Worm (Caenorhabditis elegans) whole organism, L4 larva: ENCODE data around the gene txt-1.

Experiments used
- F10B5.3 ChIP-seq: sonication (generic microtip); optimal IDR thresholded peaks from 2 replicates; lab custom pipeline; 2016; ENCODE audit warnings: mild to moderate bottlenecking, missing genetic modification characterization, missing compliant biosample characterization
- F49E8.2 ChIP-seq: sonication (generic microtip); optimal IDR thresholded peaks from 2 replicates; lab custom pipeline; 2016; ENCODE audit warnings: missing compliant biosample characterization, mild to moderate bottlenecking, missing genetic modification characterization, borderline replicate concordance
- Y48G9A.11 ChIP-seq: fragments of 200-800 bp; sonication (Bioruptor generic); IDR thresholded peaks from 2 replicates; pipeline ENCODE4 v1.3.6; 2022; ENCODE audit warnings: missing genetic modification reagents, missing genetic modification characterization, missing compliant biosample characterization
- Y5F2A.4 ChIP-seq: fragments of 200-800 bp; sonication (Bioruptor generic); optimal IDR thresholded peaks from 2 replicates; lab custom pipeline; 2018; ENCODE audit warnings: mild to moderate bottlenecking, missing genetic modification characterization, missing compliant biosample characterization
- ZK337.2 ChIP-seq: fragments of 200-800 bp; sonication (Bioruptor generic); IDR thresholded peaks from 2 replicates; pipeline ENCODE4 v1.3.6; 2022; ENCODE audit warnings: missing genetic modification reagents, missing genetic modification characterization, missing compliant biosample characterization
- aly-2 ChIP-seq: sonication (generic microtip); optimal IDR thresholded peaks from 2 replicates; lab custom pipeline; 2018; ENCODE audit warnings: missing biosample characterization, missing genetic modification characterization
- arid-1 ChIP-seq: fragments of 200-800 bp; sonication (Bioruptor generic); conservative IDR thresholded peaks from 2 replicates; pipeline ENCODE4 v1.3.6; 2022; ENCODE audit warnings: missing genetic modification reagents, missing genetic modification characterization, missing compliant biosample characterization
- ceh-20 ChIP-seq: fragments of 200-800 bp; sonication (Bioruptor generic); IDR thresholded peaks from 2 replicates; pipeline ENCODE4 v1.3.6; 2022; ENCODE audit warnings: missing genetic modification reagents, missing genetic modification characterization, missing compliant biosample characterization
- ceh-28 ChIP-seq: fragments of 150-350 bp; optimal IDR thresholded peaks from 2 replicates; lab custom pipeline; 2014; ENCODE audit warnings: missing biosample characterization, missing genetic modification reagents, missing genetic modification characterization
- ceh-44 ChIP-seq: fragments of 200-800 bp; sonication (Bioruptor generic); IDR thresholded peaks from 2 replicates; pipeline ENCODE4 v1.3.6; 2022; ENCODE audit warnings: missing genetic modification reagents, missing genetic modification characterization, missing compliant biosample characterization
- ceh-62 ChIP-seq: sonication (generic microtip); optimal IDR thresholded peaks from 2 replicates; lab custom pipeline; 2017; ENCODE audit warnings: missing biosample characterization, missing genetic modification characterization
- cey-2 ChIP-seq: sonication (generic microtip); optimal IDR thresholded peaks from 3 replicates; lab custom pipeline; 2017; ENCODE audit warnings: missing genetic modification characterization, mild to moderate bottlenecking, missing compliant biosample characterization, antibody characterized with exemption, borderline replicate concordance; ENCODE audit not compliant: insufficient read depth
- ctbp-1 ChIP-seq: fragments of 200-800 bp; sonication (Bioruptor generic); IDR thresholded peaks from 2 replicates; pipeline ENCODE4 v1.3.6; 2022; ENCODE audit warnings: missing genetic modification reagents, missing genetic modification characterization, missing compliant biosample characterization
- daf-19 ChIP-seq: fragments of 200-800 bp; sonication (Bioruptor generic); conservative IDR thresholded peaks from 2 replicates; pipeline ENCODE4 v1.3.6; 2022; ENCODE audit warnings: missing genetic modification characterization, missing compliant biosample characterization
- dmd-6 ChIP-seq: fragments of 200-800 bp; sonication (Bioruptor generic); IDR thresholded peaks from 2 replicates; pipeline ENCODE4 v1.3.6; 2022; ENCODE audit warnings: missing genetic modification reagents, missing genetic modification characterization, missing compliant biosample characterization
- dve-1 ChIP-seq: sonication (generic microtip); optimal IDR thresholded peaks from 2 replicates; lab custom pipeline; 2017; ENCODE audit warnings: antibody characterized with exemption, mild to moderate bottlenecking, missing genetic modification characterization, missing compliant biosample characterization; ENCODE audit not compliant: insufficient read depth
- egl-43 ChIP-seq: fragments of 200-800 bp; sonication (Bioruptor generic); IDR thresholded peaks from 2 replicates; pipeline ENCODE4 v1.3.6; 2022; ENCODE audit warnings: missing genetic modification reagents, missing genetic modification characterization, missing compliant biosample characterization
- fos-1 ChIP-seq: fragments of 150-350 bp; optimal IDR thresholded peaks from 2 replicates; lab custom pipeline; 2014; ENCODE audit warnings: missing biosample characterization, missing genetic modification characterization
- gei-8 ChIP-seq: fragments of 200-800 bp; sonication (Bioruptor generic); optimal IDR thresholded peaks from 2 replicates; lab custom pipeline; 2018; ENCODE audit warnings: mild to moderate bottlenecking, missing genetic modification characterization, missing compliant biosample characterization
- hif-1 ChIP-seq, 2 experiments: sonication (generic microtip); optimal IDR thresholded peaks; 2 replicates each; lab custom pipeline; 2016 to 2017; ENCODE audit warnings: missing compliant biosample characterization in 2 of 2, missing genetic modification characterization in 2 of 2, missing genetic modification reagents in 2 of 2, missing genotype in 2 of 2, mild to moderate bottlenecking in 1 of 2
- hlh-11 ChIP-seq: fragments of 200-800 bp; sonication (Bioruptor generic); optimal IDR thresholded peaks from 2 replicates; lab custom pipeline; 2018; ENCODE audit warnings: mild to moderate bottlenecking, missing genetic modification characterization, missing compliant biosample characterization
- hlh-30 ChIP-seq: sonication (generic microtip); optimal IDR thresholded peaks from 2 replicates; lab custom pipeline; 2017; ENCODE audit warnings: antibody characterized with exemption, mild to moderate bottlenecking, missing genetic modification characterization, missing compliant biosample characterization; ENCODE audit not compliant: insufficient read depth
- jun-1 ChIP-seq: fragments of 150-350 bp; optimal IDR thresholded peaks from 2 replicates; lab custom pipeline; 2014; ENCODE audit warnings: missing biosample characterization, missing genetic modification reagents, missing genetic modification characterization
- lim-7 ChIP-seq: fragments of 200-800 bp; sonication (Bioruptor generic); IDR thresholded peaks from 2 replicates; pipeline ENCODE4 v1.3.6; 2022; ENCODE audit warnings: missing genetic modification characterization, missing compliant biosample characterization
- lin-1 ChIP-seq: fragments of 200-800 bp; sonication (Bioruptor generic); IDR thresholded peaks from 2 replicates; pipeline ENCODE4 v1.3.6; 2022; ENCODE audit warnings: missing genetic modification reagents, missing genetic modification characterization, missing compliant biosample characterization
- lin-38 ChIP-seq: fragments of 200-800 bp; sonication (Bioruptor generic); IDR thresholded peaks from 2 replicates; pipeline ENCODE4 v1.3.6; 2022; ENCODE audit warnings: missing genetic modification reagents, missing genetic modification characterization, missing compliant biosample characterization
- lin-39 ChIP-seq: fragments of 150-350 bp; optimal IDR thresholded peaks from 2 replicates; lab custom pipeline; 2014; ENCODE audit warnings: missing biosample characterization, missing genetic modification reagents, missing genetic modification characterization
- lir-3 ChIP-seq: sonication (generic microtip); optimal IDR thresholded peaks from 2 replicates; lab custom pipeline; 2016; ENCODE audit warnings: mild to moderate bottlenecking, missing genetic modification characterization, missing compliant biosample characterization
- lsy-2 ChIP-seq, 2 experiments: fragments of 150-350 bp in 1 of 2; sonication (generic microtip) in 1 of 2; optimal IDR thresholded peaks; 2 replicates each; lab custom pipeline; 2014 to 2017; ENCODE audit warnings: missing biosample characterization in 2 of 2, missing genetic modification characterization in 2 of 2
- mes-2 ChIP-seq: sonication (generic microtip); optimal IDR thresholded peaks from 2 replicates; lab custom pipeline; 2016; ENCODE audit warnings: missing genotype, mild to moderate bottlenecking, missing genetic modification characterization, missing compliant biosample characterization; ENCODE audit not compliant: poor library complexity, severe bottlenecking
- mxl-3 ChIP-seq: fragments of 200-800 bp; sonication (Bioruptor generic); optimal IDR thresholded peaks from 2 replicates; lab custom pipeline; 2018; ENCODE audit warnings: mild to moderate bottlenecking, missing genetic modification characterization, missing compliant biosample characterization
- nhr-102 ChIP-seq: sonication (generic microtip); optimal IDR thresholded peaks from 2 replicates; lab custom pipeline; 2016; ENCODE audit warnings: mild to moderate bottlenecking, missing genetic modification characterization, moderate library complexity, missing compliant biosample characterization
- nhr-11 ChIP-seq: fragments of 150-350 bp; optimal IDR thresholded peaks from 2 replicates; lab custom pipeline; 2014; ENCODE audit warnings: missing biosample characterization, missing genetic modification characterization
- nhr-111 ChIP-seq: fragments of 200-800 bp; sonication (Bioruptor generic); optimal IDR thresholded peaks from 2 replicates; lab custom pipeline; 2018; ENCODE audit warnings: mild to moderate bottlenecking, missing genetic modification characterization, missing compliant biosample characterization
- nhr-41 ChIP-seq: fragments of 200-800 bp; sonication (Bioruptor generic); IDR thresholded peaks from 2 replicates; pipeline ENCODE4 v1.3.6; 2022; ENCODE audit warnings: missing genetic modification reagents, missing genetic modification characterization, missing compliant biosample characterization
- nhr-48 ChIP-seq: sonication (generic microtip); optimal IDR thresholded peaks from 2 replicates; lab custom pipeline; 2016; ENCODE audit warnings: mild to moderate bottlenecking, missing genetic modification characterization, missing compliant biosample characterization
- pha-4 ChIP-seq, 2 experiments: fragments of 150-350 bp in 1 of 2; fragments of 200-800 bp in 1 of 2; sonication (Bioruptor generic) in 1 of 2; IDR thresholded peaks in 1 of 2; optimal IDR thresholded peaks in 1 of 2; 2 replicates each; pipeline versions ENCODE4 v1.3.6 to Lab custom; 2014 to 2022; ENCODE audit warnings: missing genetic modification characterization in 2 of 2, missing genetic modification reagents in 2 of 2, missing biosample characterization in 1 of 2, missing compliant biosample characterization in 1 of 2
- php-3 ChIP-seq: fragments of 200-800 bp; sonication (Bioruptor generic); IDR thresholded peaks from 2 replicates; pipeline ENCODE4 v1.3.6; 2022; ENCODE audit warnings: missing genetic modification reagents, missing genetic modification characterization, missing compliant biosample characterization
- pqm-1 ChIP-seq: sonication (generic microtip); optimal IDR thresholded peaks from 2 replicates; lab custom pipeline; 2017; ENCODE audit warnings: missing biosample characterization, missing genetic modification characterization
- skn-1 ChIP-seq: fragments of 150-350 bp; optimal IDR thresholded peaks from 2 replicates; lab custom pipeline; 2014; ENCODE audit warnings: missing biosample characterization, missing genetic modification characterization
- snpc-4 ChIP-seq: fragments of 150-350 bp; optimal IDR thresholded peaks from 2 replicates; lab custom pipeline; 2014; ENCODE audit warnings: missing biosample characterization, missing genetic modification characterization
- tra-1 ChIP-seq: fragments of 200-800 bp; sonication (Bioruptor generic); IDR thresholded peaks from 2 replicates; pipeline ENCODE4 v1.3.6; 2022; ENCODE audit warnings: missing genetic modification reagents, missing genetic modification characterization, missing compliant biosample characterization
- unc-39 ChIP-seq: sonication (generic microtip); optimal IDR thresholded peaks from 2 replicates; lab custom pipeline; 2017; ENCODE audit warnings: missing biosample characterization, missing genetic modification characterization
- unc-62 ChIP-seq, 3 experiments: fragments of 150-350 bp in 1 of 3; sonication (generic microtip); optimal IDR thresholded peaks in 2 of 3; peaks in 1 of 3; 1 replicate in 1 of 3; 2 replicates in 2 of 3; lab custom pipeline; 2014 to 2017; ENCODE audit warnings: missing biosample characterization in 3 of 3, missing genetic modification characterization in 3 of 3, missing genetic modification reagents in 3 of 3, missing genotype in 1 of 3
- vab-7 ChIP-seq: fragments of 200-800 bp; sonication (Bioruptor generic); IDR thresholded peaks from 2 replicates; pipeline ENCODE4 v1.3.6; 2022; ENCODE audit warnings: missing genetic modification reagents, missing genetic modification characterization, missing compliant biosample characterization
- zfp-2 ChIP-seq: sonication (generic microtip); optimal IDR thresholded peaks from 2 replicates; lab custom pipeline; 2016; ENCODE audit warnings: mild to moderate bottlenecking, missing genetic modification characterization, missing compliant biosample characterization
- zfp-3 ChIP-seq: fragments of 200-800 bp; sonication (Bioruptor generic); conservative IDR thresholded peaks from 2 replicates; pipeline ENCODE4 v1.3.6; 2022; ENCODE audit warnings: missing genetic modification reagents, missing genetic modification characterization, missing compliant biosample characterization
- zip-11 ChIP-seq: fragments of 200-800 bp; sonication (Bioruptor generic); IDR thresholded peaks from 2 replicates; pipeline ENCODE4 v1.3.6; 2022; ENCODE audit warnings: missing genetic modification characterization, missing compliant biosample characterization
- zip-2 ChIP-seq: fragments of 150-350 bp; optimal IDR thresholded peaks from 2 replicates; lab custom pipeline; 2014; ENCODE audit warnings: missing biosample characterization, missing genetic modification characterization

The txt-1 gene

DNA sequence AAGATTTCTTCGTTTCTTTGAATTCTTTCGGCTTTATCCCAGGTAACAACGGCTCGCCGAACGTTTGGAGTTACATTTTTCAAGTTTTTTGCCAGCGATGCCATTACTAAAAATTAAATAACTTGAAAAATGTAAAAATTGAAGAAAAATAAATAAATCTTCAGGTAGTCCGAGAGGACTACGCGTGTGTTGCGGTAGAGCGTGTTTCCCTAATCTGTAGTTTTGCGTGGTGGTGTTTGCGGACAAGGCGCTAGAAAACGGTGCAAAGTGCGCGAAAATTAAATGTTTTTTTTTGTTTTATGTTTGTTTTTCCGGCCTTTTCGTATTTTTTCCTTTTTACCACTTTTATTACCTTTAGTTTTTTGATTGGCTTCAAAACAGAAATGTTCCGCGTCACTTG lies 49.9 kb downstream of the txt-1 start, which contains the start of gene mrpl-28 (continued):
- TF ChIP-seq daf-19 (GFP tag; lab: Robert Waterston, UW) (no peak), pha-4 (GFP tag; IDR thresholded peaks at IDR 0.05; lab: Robert Waterston, UW) (peak; percentile 80; the same call in 1 of the 2 replicates), pha-4 (tag; optimal IDR thresholded peaks at IDR 0.05; lab: Kevin White, UChicago) (peak; percentile 97), pqm-1 (tag; lab: Kevin White, UChicago) (no peak), tra-1 (GFP tag; lab: Robert Waterston, UW) (0 out of 2 replicates have a peak, but pooled peaks have one; percentile 49), zip-2 (tag; lab: Kevin White, UChicago) (no peak), lin-38 (GFP tag; lab: Robert Waterston, UW) (peak; percentile 99), mes-2 (tag; lab: Kevin White, UChicago) (peak; percentile 94), zfp-2 (tag; lab: Kevin White, UChicago) (peak; percentile 39), lim-7 (GFP tag; lab: Robert Waterston, UW) (no peak), ceh-62 (tag; lab: Kevin White, UChicago) (no peak), ZK337.2 (GFP tag; lab: Robert Waterston, UW) (peak; percentile 55; the same call in 1 of the 2 replicates), vab-7 (0 out of 2 replicates have a peak, but pooled peaks have one; percentile 19), nhr-48 (tag; lab: Kevin White, UChicago) (peak; percentile 47), dmd-6 (peak; percentile 80), skn-1 (tag; lab: Kevin White, UChicago) (no peak), nhr-111 (GFP tag; lab: Kevin White, UChicago) (no peak), php-3 (no peak), snpc-4 (tag; lab: Kevin White, UChicago) (no peak), fos-1 (tag; lab: Kevin White, UChicago) (no peak), lin-39 (tag; lab: Kevin White, UChicago) (no peak), F10B5.3 (tag; lab: Kevin White, UChicago) (peak; percentile 77), unc-39 (no peak), lsy-2 (tag; optimal IDR thresholded peaks at IDR 0.05; lab: Kevin White, UChicago) (peak; percentile 60 to 95), nhr-41 (no peak), lir-3 (no peak), hlh-11 (peak; percentile 81), zip-11 (GFP tag; lab: Robert Waterston, UW) (no peak), Y48G9A.11 (GFP tag; lab: Robert Waterston, UW) (peak; percentile 60; the same call in 1 of the 2 replicates), nhr-11 (peak; percentile 86), F49E8.2 (tag; lab: Kevin White, UChicago) (peak; percentile 60), hif-1 (tag; optimal IDR thresholded peaks at IDR 0.05; lab: Kevin White, UChicago) (peak in 1 of 2 experiments; percentile 61), hlh-30 (tag; lab: Kevin White, UChicago) (peak; percentile 81), zfp-3 (peak; percentile 57), mxl-3 (peak; percentile 30), ceh-44 (no peak), Y5F2A.4 (GFP tag; lab: Kevin White, UChicago) (peak; percentile 9), arid-1 (GFP tag; lab: Robert Waterston, UW) (peak; percentile 78), gei-8 (GFP tag; lab: Kevin White, UChicago) (no peak), aly-2 (tag; lab: Kevin White, UChicago) (no peak), jun-1 (tag; lab: Kevin White, UChicago) (peak; percentile 60), cey-2 (tag; lab: Kevin White, UChicago) (no peak), ceh-20 (GFP tag; lab: Robert Waterston, UW) (peak; percentile 74), ctbp-1 (GFP tag; lab: Robert Waterston, UW) (peak; percentile 72), dve-1 (peak; percentile 92), unc-62 (GFP tag; optimal IDR thresholded peaks at IDR 0.05 in 1 of 2; lab: Kevin White, UChicago) (peak in 1 of 2 experiments; percentile 93), unc-62 (tag; optimal IDR thresholded peaks at IDR 0.05; lab: Kevin White, UChicago) (no peak), egl-43 (peak; percentile 70), nhr-102 (tag; lab: Kevin White, UChicago) (peak; percentile 74), lin-1 (GFP tag; lab: Robert Waterston, UW) (no peak; the same call in 1 of the 2 replicates), ceh-28 (no peak)
